Worm (Caenorhabditis elegans) whole organism, young adult: Measurements from ENCODE around the gene ZK185.1.

Experiments used
- B0336.3 ChIP-seq: fragments of 200-800 bp; sonication (Bioruptor generic); IDR thresholded peaks from 2 replicates; pipeline ENCODE4 v1.3.6; 2022; ENCODE audit warnings: missing genetic modification characterization, missing compliant biosample characterization
- D2030.7 ChIP-seq: fragments of 200-800 bp; sonication (Bioruptor generic); IDR thresholded peaks from 2 replicates; pipeline ENCODE4 v1.3.6; 2022; ENCODE audit warnings: missing genetic modification reagents, missing genetic modification characterization, missing compliant biosample characterization
- F23B12.7 ChIP-seq: sonication (generic microtip); optimal IDR thresholded peaks from 2 replicates; lab custom pipeline; 2017; ENCODE audit warnings: missing genetic modification characterization, mild to moderate bottlenecking, missing compliant biosample characterization, antibody characterized with exemption, moderate library complexity; ENCODE audit not compliant: insufficient read depth
- K12H6.12 ChIP-seq: fragments of 200-800 bp; sonication (Bioruptor generic); optimal IDR thresholded peaks from 2 replicates; lab custom pipeline; 2018; ENCODE audit warnings: mild to moderate bottlenecking, missing genetic modification characterization, missing compliant biosample characterization
- Y53G8AR.9 ChIP-seq: fragments of 200-800 bp; sonication (Bioruptor generic); conservative IDR thresholded peaks from 2 replicates; pipeline ENCODE4 v1.3.6; 2022; ENCODE audit warnings: missing genetic modification reagents, missing genetic modification characterization, missing compliant biosample characterization
- Y79H2A.3 ChIP-seq: fragments of 200-800 bp; sonication (Bioruptor generic); conservative IDR thresholded peaks from 2 replicates; pipeline ENCODE4 v1.3.6; 2022; ENCODE audit warnings: missing genetic modification reagents, missing genetic modification characterization, missing compliant biosample characterization
- ceh-27 ChIP-seq: fragments of 200-800 bp; sonication (Bioruptor generic); optimal IDR thresholded peaks from 2 replicates; lab custom pipeline; 2018; ENCODE audit warnings: mild to moderate bottlenecking, missing genetic modification characterization, moderate library complexity, missing compliant biosample characterization
- ceh-58 ChIP-seq: fragments of 200-800 bp; sonication (Bioruptor generic); IDR thresholded peaks from 2 replicates; pipeline ENCODE4 v1.3.6; 2022; ENCODE audit warnings: missing genetic modification characterization, missing compliant biosample characterization
- ceh-91 ChIP-seq: fragments of 200-800 bp; sonication (Bioruptor generic); IDR thresholded peaks from 2 replicates; pipeline ENCODE4 v1.3.6; 2022; ENCODE audit warnings: missing genetic modification reagents, missing genetic modification characterization, missing compliant biosample characterization
- die-1 ChIP-seq: sonication (generic microtip); optimal IDR thresholded peaks from 2 replicates; lab custom pipeline; 2016; ENCODE audit warnings: missing genotype, mild to moderate bottlenecking, missing genetic modification characterization, missing compliant biosample characterization
- dox-1 ChIP-seq: fragments of 200-800 bp; sonication (Bioruptor generic); IDR thresholded peaks from 2 replicates; pipeline ENCODE4 v1.3.6; 2022; ENCODE audit warnings: missing genetic modification reagents, missing genetic modification characterization, missing compliant biosample characterization
- egrh-3 ChIP-seq: fragments of 200-800 bp; sonication (Bioruptor generic); IDR thresholded peaks from 2 replicates; pipeline ENCODE4 v1.3.6; 2022; ENCODE audit warnings: missing genetic modification reagents, missing genetic modification characterization, missing compliant biosample characterization
- ets-4 ChIP-seq: fragments of 200-800 bp; sonication (Bioruptor generic); optimal IDR thresholded peaks from 2 replicates; lab custom pipeline; 2018; ENCODE audit warnings: mild to moderate bottlenecking, missing genetic modification characterization, missing compliant biosample characterization
- fkh-3 ChIP-seq: sonication (generic microtip); optimal IDR thresholded peaks from 2 replicates; lab custom pipeline; 2016; ENCODE audit warnings: mild to moderate bottlenecking, missing genetic modification characterization, missing compliant biosample characterization
- gei-17 ChIP-seq: fragments of 200-800 bp; sonication (Bioruptor generic); optimal IDR thresholded peaks from 2 replicates; lab custom pipeline; 2018; ENCODE audit warnings: mild to moderate bottlenecking, missing genetic modification characterization, missing compliant biosample characterization
- him-1 ChIP-seq: sonication (generic microtip); optimal IDR thresholded peaks from 2 replicates; lab custom pipeline; 2016; ENCODE audit warnings: missing genotype, missing genetic modification reagents, missing genetic modification characterization, missing compliant biosample characterization
- lag-1 ChIP-seq: fragments of 200-800 bp; sonication (Bioruptor generic); IDR thresholded peaks from 2 replicates; pipeline ENCODE4 v1.3.6; 2022; ENCODE audit warnings: missing genetic modification reagents, missing genetic modification characterization, missing compliant biosample characterization
- let-607 ChIP-seq, 2 experiments: fragments of 200-800 bp in 1 of 2; sonication (Bioruptor generic) in 1 of 2; sonication (generic microtip) in 1 of 2; optimal IDR thresholded peaks; 2 replicates each; lab custom pipeline; 2016 to 2018; ENCODE audit warnings: mild to moderate bottlenecking in 2 of 2, missing compliant biosample characterization in 2 of 2, missing genetic modification characterization in 2 of 2, moderate library complexity in 2 of 2, missing genotype in 1 of 2
- madf-6 ChIP-seq: fragments of 200-800 bp; sonication (Bioruptor generic); IDR thresholded peaks from 2 replicates; pipeline ENCODE4 v1.3.6; 2022; ENCODE audit warnings: missing genetic modification reagents, missing genetic modification characterization, missing compliant biosample characterization
- madf-8 ChIP-seq: fragments of 200-800 bp; sonication (Bioruptor generic); conservative IDR thresholded peaks from 2 replicates; pipeline ENCODE4 v1.3.6; 2022; ENCODE audit warnings: missing genetic modification reagents, missing genetic modification characterization, missing compliant biosample characterization
- mcd-1 ChIP-seq: fragments of 200-800 bp; sonication (Bioruptor generic); IDR thresholded peaks from 2 replicates; pipeline ENCODE4 v1.3.6; 2022; ENCODE audit warnings: missing genetic modification reagents, missing genetic modification characterization, missing compliant biosample characterization
- nhr-120 ChIP-seq: fragments of 200-800 bp; sonication (Bioruptor generic); IDR thresholded peaks from 2 replicates; pipeline ENCODE4 v1.3.6; 2022; ENCODE audit warnings: missing genetic modification characterization, missing compliant biosample characterization
- nhr-27 ChIP-seq: fragments of 200-800 bp; sonication (Bioruptor generic); optimal IDR thresholded peaks from 2 replicates; lab custom pipeline; 2018; ENCODE audit warnings: mild to moderate bottlenecking, missing genetic modification characterization, moderate library complexity, missing compliant biosample characterization
- nhr-80 ChIP-seq: sonication (generic microtip); optimal IDR thresholded peaks from 2 replicates; lab custom pipeline; 2016; ENCODE audit warnings: missing genetic modification characterization, missing compliant biosample characterization
- rcor-1 ChIP-seq: fragments of 200-800 bp; sonication (Bioruptor generic); IDR thresholded peaks from 2 replicates; pipeline ENCODE4 v1.3.6; 2022; ENCODE audit warnings: missing genetic modification reagents, missing genetic modification characterization, missing compliant biosample characterization
- rpc-1 ChIP-seq, 2 experiments: fragments of 150-350 bp in 1 of 2; sonication (generic microtip) in 1 of 2; optimal IDR thresholded peaks; 2 replicates each; lab custom pipeline; 2014 to 2018; ENCODE audit warnings: missing biosample characterization in 1 of 2, missing genetic modification characterization in 1 of 2, missing genetic modification reagents in 1 of 2, missing genotype in 1 of 2
- sea-2 ChIP-seq: fragments of 200-800 bp; sonication (Bioruptor generic); IDR thresholded peaks from 2 replicates; pipeline ENCODE4 v1.3.6; 2022; ENCODE audit warnings: missing genetic modification characterization, missing compliant biosample characterization
- snpc-1.1 ChIP-seq: sonication (generic microtip); optimal IDR thresholded peaks from 2 replicates; lab custom pipeline; 2017; ENCODE audit warnings: missing genetic modification characterization, mild to moderate bottlenecking, missing compliant biosample characterization, antibody characterized with exemption, moderate library complexity, missing genotype, missing genetic modification reagents; ENCODE audit not compliant: insufficient read depth
- snpc-1.3 ChIP-seq: sonication (generic microtip); optimal IDR thresholded peaks from 2 replicates; lab custom pipeline; 2017; ENCODE audit warnings: missing genetic modification characterization, mild to moderate bottlenecking, missing compliant biosample characterization, antibody characterized with exemption, moderate library complexity, missing genotype, missing genetic modification reagents; ENCODE audit not compliant: insufficient read depth
- snpc-3.4 ChIP-seq: sonication (generic microtip); optimal IDR thresholded peaks from 2 replicates; lab custom pipeline; 2017; ENCODE audit warnings: missing genetic modification characterization, mild to moderate bottlenecking, missing compliant biosample characterization, antibody characterized with exemption, moderate library complexity, missing genotype, missing genetic modification reagents
- tbp1 ChIP-seq: fragments of 200-800 bp; sonication (Bioruptor generic); optimal IDR thresholded peaks from 2 replicates; lab custom pipeline; 2018; ENCODE audit warnings: mild to moderate bottlenecking, missing genetic modification characterization, missing compliant biosample characterization
- unc-130 ChIP-seq: sonication (generic microtip); optimal IDR thresholded peaks from 2 replicates; lab custom pipeline; 2016; ENCODE audit warnings: missing genetic modification reagents, missing genetic modification characterization, missing compliant biosample characterization
- ztf-18 ChIP-seq: sonication (generic microtip); optimal IDR thresholded peaks from 2 replicates; lab custom pipeline; 2016; ENCODE audit warnings: missing genotype, mild to moderate bottlenecking, missing genetic modification characterization, missing compliant biosample characterization

The ZK185.1 gene

DNA sequence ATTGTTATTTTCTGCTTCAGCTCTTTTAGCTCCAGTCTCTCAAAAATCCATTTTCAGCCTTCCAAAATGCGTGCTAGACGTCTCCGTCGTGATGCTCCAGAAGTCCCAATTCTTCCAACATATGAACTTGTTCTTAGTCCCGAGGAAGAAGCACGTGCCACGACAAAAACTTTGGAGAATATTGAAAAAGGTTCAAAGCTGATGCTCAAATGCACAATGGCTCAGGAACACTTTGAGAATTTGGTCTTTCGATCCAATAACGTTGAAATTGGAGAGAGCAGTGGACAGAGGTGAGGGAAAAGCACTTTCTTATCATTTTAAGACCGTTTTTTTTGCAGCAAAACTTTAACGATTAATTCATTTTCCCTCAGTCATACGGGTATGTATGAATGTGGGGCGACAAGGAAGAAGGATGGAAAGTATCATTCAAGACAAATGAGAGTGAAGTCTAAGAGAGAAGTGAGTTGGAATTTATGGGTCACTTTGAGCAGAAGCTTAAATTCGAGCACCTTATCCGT, 14.3 kb downstream of the ZK185.1 start, which contains the start of gene igeg-1:
Gene igeg-1 (plus strand): TSS at position 51 of the 518 bp plus-strand sequence.
- peak in 1 of 2 experiments; percentile 7 for TF ChIP-seq let-607 (tag; optimal IDR thresholded peaks at IDR 0.05; lab: Kevin White, UChicago)
- no peak for TF ChIP-seq snpc-3.4 (tag; lab: Kevin White, UChicago)
- peak; percentile 82 for TF ChIP-seq nhr-80 (tag; lab: Kevin White, UChicago)
- TF ChIP-seq, all 124 proteins: peak for 2

ce11 chrIV:4564541-4564940, 16.2 kb downstream of the ZK185.1 start:
- TF ChIP-seq Y79H2A.3 (no peak), egrh-3 (no peak), ceh-91 (GFP tag; lab: Robert Waterston, UW) (no peak), fkh-3 (tag; lab: Kevin White, UChicago) (no peak)

ce11 chrIV:4565882-4566281, 17.5 kb downstream of the ZK185.1 start:
- TF ChIP-seq nhr-27 (no peak), madf-8 (GFP tag; lab: Robert Waterston, UW) (no peak), ztf-18 (tag; lab: Kevin White, UChicago) (no peak), Y53G8AR.9 (GFP tag; lab: Robert Waterston, UW) (no peak), snpc-1.1 (tag; lab: Kevin White, UChicago) (no peak), K12H6.12 (tag; lab: Kevin White, UChicago) (no peak), F23B12.7 (tag; lab: Kevin White, UChicago) (no peak), ets-4 (GFP tag; lab: Kevin White, UChicago) (no peak), dox-1 (no peak), mcd-1 (GFP tag; lab: Robert Waterston, UW) (no peak), D2030.7 (GFP tag; lab: Robert Waterston, UW) (no peak), unc-130 (no peak), him-1 (tag; lab: Kevin White, UChicago) (no peak), rpc-1 (optimal IDR thresholded peaks at IDR 0.05; lab: Kevin White, UChicago) (no peak), rpc-1 (tag; optimal IDR thresholded peaks at IDR 0.05; lab: Kevin White, UChicago) (no peak)

DNA sequence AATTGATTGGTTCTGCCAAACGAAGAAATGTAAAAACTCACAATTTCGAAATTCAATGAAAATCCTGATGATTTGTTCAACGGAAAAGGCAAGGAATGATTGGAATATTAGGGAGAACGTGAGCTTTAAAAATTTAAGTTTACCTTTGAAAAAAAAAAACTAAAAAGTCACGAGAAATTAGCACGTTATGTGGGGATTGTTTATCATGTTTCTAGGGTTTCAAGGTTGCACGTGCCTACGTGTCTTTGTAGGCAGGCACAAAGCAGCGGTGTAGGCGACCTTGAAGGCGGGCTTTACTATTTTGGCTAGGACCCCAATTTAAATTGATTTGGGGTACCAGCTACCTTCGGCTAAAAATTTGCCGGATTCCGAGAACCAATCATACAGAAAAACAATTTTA, 19.0 kb downstream of the ZK185.1 start, which contains the start of gene F28E10.4:
Gene F28E10.4 (minus strand): TSS at position 101 of the 400 bp plus-strand sequence.
- no peak for TF ChIP-seq madf-6 (GFP tag; lab: Robert Waterston, UW)
- no peak for TF ChIP-seq rcor-1
- TF ChIP-seq snpc-1.3 (tag; lab: Kevin White, UChicago): no peak
- no peak for TF ChIP-seq ceh-58
- no peak for TF ChIP-seq tbp1
- TF ChIP-seq gei-17 (GFP tag; lab: Kevin White, UChicago): no peak
- no peak for TF ChIP-seq nhr-120
- TF ChIP-seq die-1 (tag; lab: Kevin White, UChicago): no peak

DNA sequence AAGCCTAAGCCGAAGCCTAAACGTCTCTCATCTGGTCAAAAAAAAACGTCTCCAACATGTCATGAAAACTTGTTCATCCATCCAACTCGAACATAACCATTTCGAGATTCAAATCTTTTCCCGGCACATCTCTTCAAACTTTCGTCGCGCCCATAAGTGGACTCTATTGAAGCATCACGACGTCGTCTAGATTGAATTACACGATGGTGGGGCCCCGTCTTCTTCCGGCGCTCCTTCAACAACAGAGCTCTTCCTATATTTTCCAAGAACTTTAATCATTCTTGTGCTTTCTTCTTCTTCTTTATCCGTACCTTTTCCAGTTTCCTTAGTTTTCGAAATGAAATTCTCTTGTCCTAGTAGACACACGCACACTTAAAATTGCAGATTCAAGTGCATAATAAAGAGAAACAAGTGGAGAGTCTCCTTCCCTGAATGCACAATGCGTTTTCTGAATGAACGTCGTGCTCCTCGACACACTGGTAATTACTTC, 20.1 kb downstream of the ZK185.1 start, which contains the start of gene F28E10.1:
Gene F28E10.1 (plus strand): TSS at position 440 of the 490 bp plus-strand sequence.
- TF ChIP-seq gei-17 (GFP tag; lab: Kevin White, UChicago) (no peak), sea-2 (GFP tag; lab: Robert Waterston, UW) (no peak), madf-6 (GFP tag; lab: Robert Waterston, UW) (no peak), lag-1 (GFP tag; lab: Robert Waterston, UW) (no peak), B0336.3 (GFP tag; lab: Robert Waterston, UW) (no peak), ceh-27 (GFP tag; lab: Kevin White, UChicago) (peak; percentile 4), snpc-3.4 (tag; lab: Kevin White, UChicago) (no peak), snpc-1.1 (tag; lab: Kevin White, UChicago) (no peak)
- TF ChIP-seq, all 124 proteins: peak for 1
